Fruit fly (Drosophila melanogaster) whole organism, embryonic: ENCODE measurements around the gene CG6656.
A peak's percentile ranks its signal among the peaks of the same experiment; 100 is the strongest.

Experiments used
- Adf1 ChIP-seq: fragments of 200-800 bp; sonication (Bioruptor generic); IDR thresholded peaks from 2 replicates; pipeline ENCODE4 v1.3.6; 2022; ENCODE audit warnings: missing biosample characterization, missing genetic modification characterization
- CG10209 ChIP-seq: fragments of 200-800 bp; sonication (Bioruptor generic); optimal IDR thresholded peaks from 3 replicates; lab custom pipeline; 2017; ENCODE audit warnings: missing biosample characterization, mild to moderate bottlenecking, missing genetic modification characterization, missing genetic modification reagents
- CG11504 ChIP-seq: fragments of 200-800 bp; sonication (Bioruptor generic); optimal IDR thresholded peaks from 3 replicates; lab custom pipeline; 2019; ENCODE audit warnings: missing biosample characterization, mild to moderate bottlenecking, missing genetic modification characterization, moderate library complexity
- CG11695 ChIP-seq: fragments of 200-800 bp; sonication (Bioruptor generic); IDR thresholded peaks from 3 replicates; pipeline ENCODE4 v1.3.6; 2022; ENCODE audit warnings: missing biosample characterization, missing genetic modification characterization
- CG12071 ChIP-seq: fragments of 200-800 bp; sonication (Bioruptor generic); optimal IDR thresholded peaks from 3 replicates; lab custom pipeline; 2018; ENCODE audit warnings: missing biosample characterization, mild to moderate bottlenecking, missing genetic modification characterization
- CG12391 ChIP-seq: fragments of 200-800 bp; sonication (Bioruptor generic); optimal IDR thresholded peaks from 3 replicates; lab custom pipeline; 2018; ENCODE audit warnings: missing biosample characterization, mild to moderate bottlenecking, missing genetic modification characterization, moderate library complexity
- CG12942 ChIP-seq: fragments of 200-800 bp; sonication (Bioruptor generic); optimal IDR thresholded peaks from 3 replicates; lab custom pipeline; 2016; ENCODE audit warnings: missing biosample characterization, missing genetic modification characterization
- CG15073 ChIP-seq: fragments of 200-800 bp; sonication (Bioruptor generic); optimal IDR thresholded peaks from 2 replicates; lab custom pipeline; 2016; ENCODE audit warnings: missing biosample characterization, missing genetic modification characterization
- CG15696 ChIP-seq: fragments of 200-800 bp; sonication (Bioruptor generic); optimal IDR thresholded peaks from 2 replicates; lab custom pipeline; 2019; ENCODE audit warnings: missing biosample characterization, mild to moderate bottlenecking, missing genetic modification characterization, moderate library complexity
- CG17328 ChIP-seq: fragments of 200-800 bp; sonication (Bioruptor generic); IDR thresholded peaks from 2 replicates; pipeline ENCODE4 v1.3.6; 2022; ENCODE audit warnings: missing biosample characterization, missing genetic modification characterization
- CG18262 ChIP-seq: fragments of 200-800 bp; optimal IDR thresholded peaks from 3 replicates; lab custom pipeline; 2019; ENCODE audit warnings: missing biosample characterization, mild to moderate bottlenecking, missing genetic modification characterization, moderate library complexity
- CG2712 ChIP-seq: fragments of 200-800 bp; optimal IDR thresholded peaks from 3 replicates; lab custom pipeline; 2019; ENCODE audit warnings: missing biosample characterization, mild to moderate bottlenecking, missing genetic modification characterization, moderate library complexity
- CG33557 ChIP-seq: fragments of 200-800 bp; sonication (Bioruptor generic); optimal IDR thresholded peaks from 2 replicates; lab custom pipeline; 2019; ENCODE audit warnings: missing biosample characterization, mild to moderate bottlenecking, missing genetic modification characterization, moderate library complexity
- CG4328 ChIP-seq: fragments of 200-800 bp; sonication (Bioruptor generic); optimal IDR thresholded peaks from 3 replicates; lab custom pipeline; 2017; ENCODE audit warnings: missing biosample characterization, missing genetic modification reagents, missing genetic modification characterization
- CG6272 ChIP-seq: fragments of 200-800 bp; sonication (Bioruptor generic); IDR thresholded peaks from 2 replicates; pipeline ENCODE4 v1.3.6; 2022; ENCODE audit warnings: missing biosample characterization, missing genetic modification characterization
- CG6813 ChIP-seq: fragments of 200-800 bp; sonication (Bioruptor generic); optimal IDR thresholded peaks from 2 replicates; lab custom pipeline; 2017; ENCODE audit warnings: missing biosample characterization, missing genetic modification characterization, mild to moderate bottlenecking, moderate library complexity, missing genetic modification reagents
- CG7987 ChIP-seq: fragments of 200-800 bp; sonication (Bioruptor generic); optimal IDR thresholded peaks from 2 replicates; lab custom pipeline; 2018; ENCODE audit warnings: missing biosample characterization, mild to moderate bottlenecking, missing genetic modification characterization, moderate library complexity
- CG8281 ChIP-seq: fragments of 200-800 bp; sonication (Bioruptor generic); optimal IDR thresholded peaks from 2 replicates; lab custom pipeline; 2018; ENCODE audit warnings: missing biosample characterization, mild to moderate bottlenecking, missing genetic modification characterization, moderate library complexity
- CG8290 ChIP-seq, 3 experiments: fragments of 200-800 bp; sonication (Bioruptor generic); optimal IDR thresholded peaks; 2 replicates each; lab custom pipeline; 2016 to 2019; ENCODE audit warnings: missing biosample characterization in 3 of 3, missing genetic modification characterization in 3 of 3, mild to moderate bottlenecking in 2 of 3, moderate library complexity in 1 of 3
- CG9797 ChIP-seq: fragments of 200-800 bp; sonication (Bioruptor generic); optimal IDR thresholded peaks from 3 replicates; lab custom pipeline; 2018; ENCODE audit warnings: missing biosample characterization, mild to moderate bottlenecking, missing genetic modification characterization
- CG9932 ChIP-seq: fragments of 200-800 bp; sonication (Bioruptor generic); IDR thresholded peaks from 2 replicates; pipeline ENCODE4 v1.3.6; 2022; ENCODE audit warnings: missing biosample characterization, missing genetic modification characterization
- Fer1 ChIP-seq: fragments of 200-800 bp; sonication (Bioruptor generic); optimal IDR thresholded peaks from 2 replicates; lab custom pipeline; 2017; ENCODE audit warnings: missing biosample characterization, mild to moderate bottlenecking, missing genetic modification characterization
- Hey ChIP-seq: fragments of 200-800 bp; sonication (Bioruptor generic); optimal IDR thresholded peaks from 3 replicates; lab custom pipeline; 2018; ENCODE audit warnings: missing biosample characterization, mild to moderate bottlenecking, missing genetic modification characterization
- Hr51 ChIP-seq, 2 experiments: fragments of 200-800 bp; sonication (Bioruptor generic); optimal IDR thresholded peaks; 2 replicates in 1 of 2; 3 replicates in 1 of 2; lab custom pipeline; 2016 to 2018; ENCODE audit warnings: missing biosample characterization in 2 of 2, missing genetic modification characterization in 2 of 2, mild to moderate bottlenecking in 1 of 2, moderate library complexity in 1 of 2
- Oli ChIP-seq: fragments of 200-800 bp; sonication (Bioruptor generic); optimal IDR thresholded peaks from 2 replicates; lab custom pipeline; 2018; ENCODE audit warnings: missing biosample characterization, mild to moderate bottlenecking, missing genetic modification characterization, moderate library complexity
- PHDP ChIP-seq: fragments of 200-800 bp; sonication (Bioruptor generic); optimal IDR thresholded peaks from 3 replicates; lab custom pipeline; 2018; ENCODE audit warnings: missing biosample characterization, mild to moderate bottlenecking, missing genetic modification characterization, moderate library complexity
- Pdp1 ChIP-seq, 2 experiments: fragments of 200-800 bp; sonication (Bioruptor generic); optimal IDR thresholded peaks; 3 replicates each; lab custom pipeline; 2016; ENCODE audit warnings: missing biosample characterization in 2 of 2, missing genetic modification characterization in 2 of 2, mild to moderate bottlenecking in 1 of 2, moderate library complexity in 1 of 2
- Sry-δ ChIP-seq: fragments of 200-800 bp; sonication (Bioruptor generic); optimal IDR thresholded peaks from 2 replicates; lab custom pipeline; 2016; ENCODE audit warnings: missing biosample characterization, missing genetic modification characterization
- YL-1 ChIP-seq: fragments of 200-800 bp; sonication (Bioruptor generic); optimal IDR thresholded peaks from 3 replicates; lab custom pipeline; 2017; ENCODE audit warnings: missing biosample characterization, mild to moderate bottlenecking, missing genetic modification characterization
- bowl ChIP-seq: fragments of 200-800 bp; sonication (Bioruptor generic); IDR thresholded peaks from 2 replicates; pipeline ENCODE4 v1.3.6; 2022; ENCODE audit warnings: missing biosample characterization, missing genetic modification characterization
- crol ChIP-seq: fragments of 200-800 bp; sonication (Bioruptor generic); IDR thresholded peaks from 2 replicates; pipeline ENCODE4 v1.3.6; 2022; ENCODE audit warnings: missing biosample characterization, missing genetic modification characterization
- dmrt11E ChIP-seq: fragments of 200-800 bp; sonication (Bioruptor generic); optimal IDR thresholded peaks from 3 replicates; lab custom pipeline; 2018; ENCODE audit warnings: missing biosample characterization, mild to moderate bottlenecking, missing genetic modification characterization, moderate library complexity
- exex ChIP-seq: fragments of 200-800 bp; sonication (Bioruptor generic); optimal IDR thresholded peaks from 4 replicates; lab custom pipeline; 2018; ENCODE audit warnings: missing biosample characterization, mild to moderate bottlenecking, missing genetic modification characterization, moderate library complexity
- eyg ChIP-seq: fragments of 200-800 bp; sonication (Bioruptor generic); optimal IDR thresholded peaks from 3 replicates; lab custom pipeline; 2016; ENCODE audit warnings: missing biosample characterization, missing genetic modification characterization
- fd102C ChIP-seq: fragments of 200-800 bp; sonication (Bioruptor generic); optimal IDR thresholded peaks from 2 replicates; lab custom pipeline; 2018; ENCODE audit warnings: missing biosample characterization, mild to moderate bottlenecking, missing genetic modification characterization, moderate library complexity
- fd96Cb ChIP-seq: fragments of 200-800 bp; sonication (Bioruptor generic); optimal IDR thresholded peaks from 2 replicates; lab custom pipeline; 2018; ENCODE audit warnings: missing biosample characterization, mild to moderate bottlenecking, missing genetic modification characterization, moderate library complexity
- gem ChIP-seq: fragments of 200-800 bp; sonication (Bioruptor generic); optimal IDR thresholded peaks from 2 replicates; lab custom pipeline; 2019; ENCODE audit warnings: missing biosample characterization, mild to moderate bottlenecking, missing genetic modification characterization, moderate library complexity
- grau ChIP-seq: fragments of 200-800 bp; optimal IDR thresholded peaks from 3 replicates; lab custom pipeline; 2019; ENCODE audit warnings: missing biosample characterization, mild to moderate bottlenecking, missing genetic modification characterization, moderate library complexity
- gt ChIP-seq: fragments of 200-800 bp; sonication (Bioruptor generic); IDR thresholded peaks from 2 replicates; pipeline ENCODE4 v1.3.6; 2022; ENCODE audit warnings: missing biosample characterization, missing genetic modification characterization
- h ChIP-seq: fragments of >200 bp; optimal IDR thresholded peaks from 2 replicates; lab custom pipeline; 2017
- hkb ChIP-seq, 2 experiments: fragments of 200-800 bp in 1 of 2; fragments of >200 bp in 1 of 2; sonication (Bioruptor generic) in 1 of 2; IDR thresholded peaks in 1 of 2; optimal IDR thresholded peaks in 1 of 2; 2 replicates each; pipeline versions ENCODE4 v1.3.6 to Lab custom; 2017 to 2022; ENCODE audit warnings: missing biosample characterization in 1 of 2, missing genetic modification characterization in 1 of 2
- kay ChIP-seq: fragments of 200-800 bp; sonication (Bioruptor generic); optimal IDR thresholded peaks from 2 replicates; lab custom pipeline; 2016; ENCODE audit warnings: missing biosample characterization, missing genetic modification characterization
- p53 ChIP-seq: fragments of 200-800 bp; sonication (Bioruptor generic); optimal IDR thresholded peaks from 2 replicates; lab custom pipeline; 2016; ENCODE audit warnings: missing biosample characterization, missing genetic modification characterization
- pb ChIP-seq: fragments of 200-800 bp; sonication (Bioruptor generic); optimal IDR thresholded peaks from 3 replicates; lab custom pipeline; 2016; ENCODE audit warnings: missing biosample characterization, missing genetic modification characterization
- pzg ChIP-seq: fragments of 200-800 bp; sonication (Bioruptor generic); optimal IDR thresholded peaks from 3 replicates; lab custom pipeline; 2018; ENCODE audit warnings: missing biosample characterization, mild to moderate bottlenecking, missing genetic modification characterization, moderate library complexity
- row ChIP-seq: fragments of 200-800 bp; sonication (Bioruptor generic); IDR thresholded peaks from 3 replicates; pipeline ENCODE4 v1.3.6; 2022; ENCODE audit warnings: missing biosample characterization, missing genetic modification characterization
- sc ChIP-seq, 3 experiments: fragments of >200 bp in 2 of 3; fragments of 200-800 bp in 1 of 3; sonication (Bioruptor generic) in 1 of 3; optimal IDR thresholded peaks; 2 replicates in 2 of 3; 3 replicates in 1 of 3; lab custom pipeline; 2017; ENCODE audit warnings: mild to moderate bottlenecking in 1 of 3, missing biosample characterization in 1 of 3, missing genetic modification characterization in 1 of 3, missing genetic modification reagents in 1 of 3
- usp ChIP-seq: fragments of >200 bp; optimal IDR thresholded peaks from 2 replicates; lab custom pipeline; 2017; ENCODE audit warnings: missing biosample characterization, missing genetic modification characterization
- zfh2 ChIP-seq: fragments of 200-800 bp; sonication (Bioruptor generic); optimal IDR thresholded peaks from 2 replicates; lab custom pipeline; 2016; ENCODE audit warnings: missing biosample characterization, missing genetic modification characterization

CG6656 gene

dm6 chr3R:21863817-21864384 is 11.2 kb upstream of the CG6656 start (continued):
- TF ChIP-seq CG11504 (peak; percentile 34), bowl (GFP tag; lab: Robert Waterston, UW) (peak; percentile 33; the same call in 1 of the 2 replicates), CG15696 (no peak), CG9797 (GFP tag; lab: Kevin White, UChicago) (no peak), CG11695 (GFP tag; lab: Robert Waterston, UW) (no peak), CG15073 (GFP tag; lab: Kevin White, UChicago) (no peak), CG8290 (GFP tag; optimal IDR thresholded peaks at IDR 0.05; lab: Kevin White, UChicago) (no peak), CG8290 (tag; optimal IDR thresholded peaks at IDR 0.05; lab: Kevin White, UChicago) (no peak), CG2712 (tag; lab: Kevin White, UChicago) (peak; percentile 21), YL-1 (GFP tag; lab: Kevin White, UChicago) (no peak), fd102C (GFP tag; lab: Kevin White, UChicago) (no peak), CG12391 (tag; lab: Kevin White, UChicago) (peak; percentile 43), CG7987 (no peak), gt (GFP tag; lab: Robert Waterston, UW) (no peak), pzg (GFP tag; lab: Kevin White, UChicago) (no peak), Oli (peak; percentile 13), PHDP (peak; percentile 22), CG17328 (GFP tag; lab: Robert Waterston, UW) (peak; percentile 25; the same call in 1 of the 2 replicates), crol (no peak), CG33557 (GFP tag; lab: Kevin White, UChicago) (no peak), row (GFP tag; lab: Robert Waterston, UW) (peak; percentile 43), zfh2 (GFP tag; lab: Kevin White, UChicago) (no peak), CG4328 (no peak), p53 (no peak), CG12071 (GFP tag; lab: Kevin White, UChicago) (no peak), CG18262 (tag; lab: Kevin White, UChicago) (peak; percentile 28), Pdp1 (GFP tag; optimal IDR thresholded peaks at IDR 0.05; lab: Kevin White, UChicago) (peak in 1 of 2 experiments; percentile 79), fd96Cb (tag; lab: Kevin White, UChicago) (no peak), eyg (no peak), CG10209 (GFP tag; lab: Kevin White, UChicago) (peak; percentile 20), usp (GFP tag; lab: Kevin White, UChicago) (no peak), h (lab: Kevin White, UChicago) (no peak), CG6813 (peak; percentile 5), exex (no peak), Sry-δ (GFP tag; lab: Kevin White, UChicago) (no peak), Fer1 (GFP tag; lab: Kevin White, UChicago) (no peak), Hey (tag; lab: Kevin White, UChicago) (no peak), pb (GFP tag; lab: Kevin White, UChicago) (no peak), kay (no peak), CG12942 (GFP tag; lab: Kevin White, UChicago) (no peak), CG6272 (GFP tag; lab: Robert Waterston, UW) (no peak), Hr51 (GFP tag; optimal IDR thresholded peaks at IDR 0.05; lab: Kevin White, UChicago) (peak in 1 of 2 experiments; percentile 64), CG8281 (tag; lab: Kevin White, UChicago) (no peak), CG9932 (GFP tag; lab: Robert Waterston, UW) (no peak), Adf1 (GFP tag; lab: Robert Waterston, UW) (no peak), sc (optimal IDR thresholded peaks at IDR 0.05; lab: Kevin White, UChicago) (no peak), sc (GFP tag; optimal IDR thresholded peaks at IDR 0.05; lab: Kevin White, UChicago) (no peak), grau (peak; percentile 3), gem (tag; lab: Kevin White, UChicago) (peak; percentile 24), hkb (optimal IDR thresholded peaks at IDR 0.05; lab: Kevin White, UChicago) (no peak), hkb (GFP tag; IDR thresholded peaks at IDR 0.05; lab: Robert Waterston, UW) (peak; percentile 20; the same call in 1 of the 2 replicates), dmrt11E (tag; lab: Kevin White, UChicago) (no peak)
